Fruit fly (Drosophila melanogaster): Measurements from ENCODE around the gene Tmtc1.

The Tmtc1 gene

dm6 chr2L:2731370-2732138 is 54.0 kb downstream of the Tmtc1 start (continued):
- TF ChIP-seq CG4730 (GFP tag; IDR thresholded peaks at IDR 0.05) (peak; percentile 62; the same call in 1 of the 2 replicates), Hand (GFP tag; optimal IDR thresholded peaks at IDR 0.05) (no peak), vfl (GFP tag; optimal IDR thresholded peaks at IDR 0.05) (no peak), Poxn (GFP tag; IDR thresholded peaks at IDR 0.05) (no peak), Atf3 (GFP tag; optimal IDR thresholded peaks at IDR 0.05) (no peak), bigmax (GFP tag; optimal IDR thresholded peaks at IDR 0.05) (no peak), CG17829 (tag; optimal IDR thresholded peaks at IDR 0.05) (no peak), CG32532 (GFP tag; IDR thresholded peaks at IDR 0.05) (no peak), CG17186 (GFP tag; optimal IDR thresholded peaks at IDR 0.05) (no peak), pho (GFP tag; optimal IDR thresholded peaks at IDR 0.05) (no peak), ato (GFP tag; IDR thresholded peaks at IDR 0.05; ENCODE audit: partially characterized antibody) (no peak), vvl (GFP tag; IDR thresholded peaks at IDR 0.05) (peak; percentile 47; the same call in 1 of the 2 replicates), z (GFP tag; IDR thresholded peaks at IDR 0.05) (no peak), amos (GFP tag; IDR thresholded peaks at IDR 0.05; ENCODE audit: partially characterized antibody) (no peak), Sox102F (GFP tag; optimal IDR thresholded peaks at IDR 0.05) (peak; percentile 40), CG7271 (tag; optimal IDR thresholded peaks at IDR 0.05) (no peak), CG2712 (tag; optimal IDR thresholded peaks at IDR 0.05) (peak; percentile 60), Chrac-16 (GFP tag; optimal IDR thresholded peaks at IDR 0.05) (no peak), ci (GFP tag; IDR thresholded peaks at IDR 0.05) (no peak), CG18599 (GFP tag; optimal IDR thresholded peaks at IDR 0.05) (no peak), disco-r (GFP tag; optimal IDR thresholded peaks at IDR 0.05) (no peak), ase (GFP tag; IDR thresholded peaks at IDR 0.05) (peak; percentile 47; the same call in 1 of the 3 replicates), CG17361 (GFP tag; IDR thresholded peaks at IDR 0.05) (no peak), unc-4 (GFP tag; IDR thresholded peaks at IDR 0.05; ENCODE audit: partially characterized antibody) (no peak), CG17568 (GFP tag; optimal IDR thresholded peaks at IDR 0.05) (no peak), unpg (GFP tag; optimal IDR thresholded peaks at IDR 0.05) (peak; percentile 29), Neu2 (GFP tag; optimal IDR thresholded peaks at IDR 0.05; ENCODE audit: borderline replicate concordance) (no peak), kay (GFP tag; optimal IDR thresholded peaks at IDR 0.05) (peak; percentile 50), CG11093 (GFP tag; IDR thresholded peaks at IDR 0.05) (0 out of 3 replicates have a peak, but pooled peaks have one; percentile 22), PHDP (tag; optimal IDR thresholded peaks at IDR 0.05) (no peak), usp (GFP tag; optimal IDR thresholded peaks at IDR 0.05) (no peak), CG16813 (GFP tag; IDR thresholded peaks at IDR 0.05; ENCODE audit: partially characterized antibody) (no peak), CG2875 (GFP tag; optimal IDR thresholded peaks at IDR 0.05) (no peak), Vsx1 (GFP tag; optimal IDR thresholded peaks at IDR 0.05) (no peak), CG13775 (GFP tag; optimal IDR thresholded peaks at IDR 0.05) (no peak), Rfx (GFP tag; IDR thresholded peaks at IDR 0.05) (0 out of 2 replicates have a peak, but pooled peaks have one; percentile 27)

DNA sequence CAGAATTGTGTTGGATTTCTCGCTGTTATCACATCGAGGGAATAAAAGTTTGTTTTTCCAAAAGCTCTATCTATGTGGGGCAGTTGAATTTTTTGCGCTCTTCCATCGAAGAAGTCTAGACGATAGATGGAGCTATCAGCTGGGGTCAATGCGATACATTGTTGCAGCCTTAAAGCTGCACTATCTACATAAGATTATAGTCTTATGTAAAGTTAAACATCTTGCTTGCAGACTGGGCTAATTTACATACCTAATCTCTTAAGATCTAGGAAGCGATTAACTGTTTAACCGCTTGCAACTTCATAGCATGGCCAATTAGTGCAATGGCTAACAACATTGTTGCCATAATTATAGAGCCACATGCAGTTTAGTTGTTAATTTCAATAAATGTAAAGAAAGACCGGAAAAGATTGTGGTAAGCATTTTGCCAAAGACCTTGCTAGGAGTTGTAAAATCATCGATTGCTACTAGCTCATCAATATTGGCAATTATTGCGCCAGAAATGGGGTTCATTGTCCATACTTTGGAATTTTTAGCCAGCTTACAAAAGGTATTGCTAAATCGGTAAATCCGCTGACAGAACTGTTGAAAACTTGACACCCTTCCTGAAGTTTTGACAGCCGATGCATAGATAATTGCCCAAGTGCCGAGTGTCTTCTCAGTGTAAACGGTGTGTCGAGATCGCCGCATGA is 54.8 kb downstream of the Tmtc1 start:
- TF ChIP-seq CTCF (GFP tag; optimal IDR thresholded peaks at IDR 0.05), result peak; percentile 71
- TF ChIP-seq ranshi (GFP tag; IDR thresholded peaks at IDR 0.05), result no peak
- TF ChIP-seq eve (GFP tag; optimal IDR thresholded peaks at IDR 0.05), result peak in 1 of 2 experiments; percentile 65
- no peak for TF ChIP-seq fd102C (GFP tag; optimal IDR thresholded peaks at IDR 0.05)
